Worm (Caenorhabditis elegans) whole organism, L1 larva: ENCODE results near the gene gcn-2.

Experiments used
- ama-1 ChIP-seq: fragments of 150-350 bp; optimal IDR thresholded peaks from 2 replicates; lab custom pipeline; 2014
- fos-1 ChIP-seq: fragments of 150-350 bp; optimal IDR thresholded peaks from 2 replicates; lab custom pipeline; 2014; ENCODE audit warnings: missing biosample characterization, missing genetic modification characterization
- irx-1 ChIP-seq: sonication (generic microtip); optimal IDR thresholded peaks from 2 replicates; lab custom pipeline; 2016; ENCODE audit warnings: missing genetic modification characterization, missing compliant biosample characterization
- lsy-2 ChIP-seq, 2 experiments: fragments of 150-350 bp; optimal IDR thresholded peaks; 2 replicates each; lab custom pipeline; 2014; ENCODE audit warnings: missing biosample characterization in 2 of 2, missing genetic modification characterization in 2 of 2
- nhr-76 ChIP-seq: sonication (generic microtip); optimal IDR thresholded peaks from 2 replicates; lab custom pipeline; 2017; ENCODE audit warnings: missing biosample characterization, missing genetic modification characterization
- nhr-85 ChIP-seq: sonication (generic microtip); peaks from one replicate; lab custom pipeline; 2016; ENCODE audit warnings: missing genetic modification characterization, inconsistent platforms, missing compliant biosample characterization
- snpc-4 ChIP-seq: fragments of 150-350 bp; optimal IDR thresholded peaks from 2 replicates; lab custom pipeline; 2014; ENCODE audit warnings: missing biosample characterization, missing genetic modification characterization
- snu-23 ChIP-seq: sonication (generic microtip); optimal IDR thresholded peaks from 2 replicates; lab custom pipeline; 2016; ENCODE audit warnings: missing genetic modification characterization, missing compliant biosample characterization
- sptf-1 ChIP-seq: fragments of 150-350 bp; optimal IDR thresholded peaks from 2 replicates; lab custom pipeline; 2014; ENCODE audit warnings: missing biosample characterization, missing genetic modification characterization
- unc-30 ChIP-seq: sonication (generic microtip); optimal IDR thresholded peaks from 2 replicates; lab custom pipeline; 2017; ENCODE audit warnings: missing biosample characterization, missing genetic modification characterization
- vab-15 ChIP-seq: sonication (generic microtip); optimal IDR thresholded peaks from 2 replicates; lab custom pipeline; 2017; ENCODE audit warnings: missing genotype, mild to moderate bottlenecking, missing genetic modification characterization, missing compliant biosample characterization
- zag-1 ChIP-seq: fragments of 150-350 bp; optimal IDR thresholded peaks from 2 replicates; lab custom pipeline; 2014; ENCODE audit warnings: missing biosample characterization, missing genetic modification characterization
- zip-4 ChIP-seq: fragments of 200-800 bp; sonication (Bioruptor generic); optimal IDR thresholded peaks from 2 replicates; lab custom pipeline; 2018; ENCODE audit warnings: mild to moderate bottlenecking, missing genetic modification characterization, moderate library complexity, missing compliant biosample characterization
- ztf-11 ChIP-seq, 2 experiments: sonication (generic microtip); optimal IDR thresholded peaks; 2 replicates each; lab custom pipeline; 2016 to 2017; ENCODE audit warnings: missing genetic modification characterization in 2 of 2, missing biosample characterization in 1 of 2, missing compliant biosample characterization in 1 of 2

DNA sequence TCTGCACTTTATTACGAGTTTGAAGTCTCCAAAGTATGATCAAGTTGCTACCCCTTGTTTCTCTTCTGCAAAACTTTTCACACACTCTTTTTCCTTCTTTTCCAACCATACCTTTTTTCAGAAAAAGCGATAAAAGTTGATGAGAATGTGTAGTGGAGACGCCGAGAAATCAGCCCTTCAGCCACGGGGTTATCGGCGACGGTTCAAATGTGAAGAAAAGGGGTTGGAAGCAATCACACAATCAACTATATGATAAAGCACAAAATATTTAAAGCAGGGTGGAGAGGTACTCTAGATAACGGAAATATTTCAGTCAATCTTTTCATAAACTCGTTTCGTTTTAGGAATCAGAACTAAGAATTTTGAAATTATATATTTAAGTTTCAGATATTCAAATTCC, 10.9 kb upstream of the gcn-2 start, which contains the start of gene F42G4.5:
- TF ChIP-seq lsy-2 (tag; optimal IDR thresholded peaks at IDR 0.05; lab: Kevin White, UChicago) (no peak), snpc-4 (no peak), nhr-85 (no peak), ztf-11 (tag; optimal IDR thresholded peaks at IDR 0.05; lab: Kevin White, UChicago) (no peak), ama-1 (lab: Kevin White, UChicago) (no peak), zip-4 (GFP tag; lab: Kevin White, UChicago) (no peak), nhr-76 (no peak), zag-1 (tag; lab: Kevin White, UChicago) (no peak), vab-15 (tag; lab: Kevin White, UChicago) (no peak), unc-30 (tag; lab: Kevin White, UChicago) (no peak), fos-1 (tag; lab: Kevin White, UChicago) (no peak), snu-23 (GFP tag; lab: Kevin White, UChicago) (no peak), sptf-1 (tag; lab: Kevin White, UChicago) (no peak), irx-1 (tag; lab: Kevin White, UChicago) (no peak)
